Worm (Caenorhabditis elegans) whole organism, L3 larva: ENCODE results near the gene cyp-29A2.
A peak's percentile ranks its signal among the peaks of the same experiment; 100 is the strongest.

Experiments
- R02D3.7 ChIP-seq: fragments of 150-350 bp; optimal IDR thresholded peaks from 2 replicates; lab custom pipeline; 2014; ENCODE audit warnings: missing biosample characterization, missing genetic modification characterization
- ZK546.5 ChIP-seq: sonication (generic microtip); optimal IDR thresholded peaks from 2 replicates; lab custom pipeline; 2017; ENCODE audit warnings: missing biosample characterization, missing genetic modification characterization
- ama-1 ChIP-seq: fragments of 150-350 bp; optimal IDR thresholded peaks from 2 replicates; lab custom pipeline; 2018
- ceh-16 ChIP-seq: sonication (generic microtip); optimal IDR thresholded peaks from 2 replicates; lab custom pipeline; 2017; ENCODE audit warnings: missing biosample characterization, missing genetic modification characterization
- ceh-82 ChIP-seq: fragments of 150-350 bp; optimal IDR thresholded peaks from 2 replicates; lab custom pipeline; 2014; ENCODE audit warnings: missing biosample characterization, missing genetic modification characterization
- daf-12 ChIP-seq: fragments of 150-350 bp; optimal IDR thresholded peaks from 2 replicates; lab custom pipeline; 2014; ENCODE audit warnings: missing biosample characterization, missing genetic modification reagents, missing genetic modification characterization
- egl-27 ChIP-seq: sonication (generic microtip); optimal IDR thresholded peaks from 4 replicates; lab custom pipeline; 2017; ENCODE audit warnings: missing biosample characterization, missing genetic modification reagents, missing genetic modification characterization
- elt-1 ChIP-seq: fragments of 150-350 bp; optimal IDR thresholded peaks from 2 replicates; lab custom pipeline; 2014; ENCODE audit warnings: missing biosample characterization, missing genetic modification characterization
- elt-2 ChIP-seq: sonication (generic microtip); optimal IDR thresholded peaks from 2 replicates; lab custom pipeline; 2016; ENCODE audit warnings: missing genetic modification reagents, mild to moderate bottlenecking, missing genetic modification characterization, missing compliant biosample characterization
- eor-1 ChIP-seq, 2 experiments: fragments of 150-350 bp; optimal IDR thresholded peaks; 2 replicates each; lab custom pipeline; 2014 to 2018; ENCODE audit warnings: missing biosample characterization in 2 of 2, missing genetic modification characterization in 2 of 2
- fkh-10 ChIP-seq: sonication (generic microtip); optimal IDR thresholded peaks from 2 replicates; lab custom pipeline; 2017; ENCODE audit warnings: missing biosample characterization, missing genetic modification reagents, missing genetic modification characterization
- fkh-2 ChIP-seq: fragments of 150-350 bp; optimal IDR thresholded peaks from 2 replicates; lab custom pipeline; 2014; ENCODE audit warnings: missing biosample characterization, missing genetic modification reagents, missing genetic modification characterization
- hmg-11 ChIP-seq: sonication (generic microtip); optimal IDR thresholded peaks from 2 replicates; lab custom pipeline; 2016; ENCODE audit warnings: missing genetic modification characterization, missing compliant biosample characterization
- jun-1 ChIP-seq: fragments of 150-350 bp; optimal IDR thresholded peaks from 2 replicates; lab custom pipeline; 2014; ENCODE audit warnings: missing biosample characterization, missing genetic modification reagents, missing genetic modification characterization
- lin-39 ChIP-seq: fragments of 150-350 bp; optimal IDR thresholded peaks from 2 replicates; lab custom pipeline; 2018; ENCODE audit warnings: missing biosample characterization, missing genetic modification reagents, missing genetic modification characterization
- lsy-12 ChIP-seq: sonication (generic microtip); optimal IDR thresholded peaks from 2 replicates; lab custom pipeline; 2016; ENCODE audit warnings: mild to moderate bottlenecking, missing genetic modification characterization, missing compliant biosample characterization
- mml-1 ChIP-seq: fragments of 150-350 bp; sonication (generic microtip); optimal IDR thresholded peaks from 3 replicates; lab custom pipeline; 2014; ENCODE audit warnings: missing biosample characterization, missing genetic modification characterization
- nfya-1 ChIP-seq: sonication (generic microtip); optimal IDR thresholded peaks from 2 replicates; lab custom pipeline; 2017; ENCODE audit warnings: missing genetic modification characterization, mild to moderate bottlenecking, missing compliant biosample characterization, antibody characterized with exemption, moderate library complexity; ENCODE audit not compliant: insufficient read depth
- nhr-11 ChIP-seq: fragments of 150-350 bp; optimal IDR thresholded peaks from 2 replicates; lab custom pipeline; 2014; ENCODE audit warnings: missing biosample characterization, missing genetic modification characterization
- nhr-12 ChIP-seq: fragments of 150-350 bp; optimal IDR thresholded peaks from 2 replicates; lab custom pipeline; 2014; ENCODE audit warnings: missing biosample characterization, missing genetic modification characterization
- nhr-237 ChIP-seq: fragments of 150-350 bp; optimal IDR thresholded peaks from 2 replicates; lab custom pipeline; 2014; ENCODE audit warnings: missing biosample characterization, missing genetic modification characterization
- nhr-28 ChIP-seq: fragments of 150-350 bp; optimal IDR thresholded peaks from 2 replicates; lab custom pipeline; 2014; ENCODE audit warnings: missing biosample characterization, missing genetic modification characterization
- nhr-43 ChIP-seq: sonication (generic microtip); optimal IDR thresholded peaks from 2 replicates; lab custom pipeline; 2016; ENCODE audit warnings: mild to moderate bottlenecking, missing genetic modification characterization, missing compliant biosample characterization; ENCODE audit not compliant: poor library complexity, severe bottlenecking
- nhr-67 ChIP-seq: fragments of 150-350 bp; optimal IDR thresholded peaks from 2 replicates; lab custom pipeline; 2014; ENCODE audit warnings: missing biosample characterization, missing genetic modification characterization
- nhr-76 ChIP-seq: fragments of 150-350 bp; sonication (generic microtip); optimal IDR thresholded peaks from 5 replicates; lab custom pipeline; 2014; ENCODE audit warnings: missing biosample characterization, missing genetic modification characterization
- nhr-77 ChIP-seq: fragments of 150-350 bp; optimal IDR thresholded peaks from 2 replicates; lab custom pipeline; 2014; ENCODE audit warnings: missing biosample characterization, missing genetic modification characterization
- pha-4 ChIP-seq: fragments of 150-350 bp; optimal IDR thresholded peaks from 2 replicates; lab custom pipeline; 2014; ENCODE audit warnings: missing biosample characterization, missing genetic modification reagents, missing genetic modification characterization
- pqm-1 ChIP-seq: fragments of 150-350 bp; optimal IDR thresholded peaks from 2 replicates; lab custom pipeline; 2017; ENCODE audit warnings: missing biosample characterization, missing genetic modification characterization, inconsistent platforms
- snpc-4 ChIP-seq: fragments of 150-350 bp; optimal IDR thresholded peaks from 2 replicates; lab custom pipeline; 2014; ENCODE audit warnings: missing biosample characterization, missing genetic modification characterization
- tbx-2 ChIP-seq: sonication (generic microtip); optimal IDR thresholded peaks from 2 replicates; lab custom pipeline; 2016; ENCODE audit warnings: mild to moderate bottlenecking, missing genetic modification characterization, missing compliant biosample characterization
- zag-1 ChIP-seq: fragments of 150-350 bp; optimal IDR thresholded peaks from 2 replicates; lab custom pipeline; 2014; ENCODE audit warnings: missing biosample characterization, missing genetic modification characterization
- ztf-11 ChIP-seq: fragments of 150-350 bp; optimal IDR thresholded peaks from 2 replicates; lab custom pipeline; 2014; ENCODE audit warnings: missing biosample characterization, missing genetic modification characterization
- ztf-4 ChIP-seq: fragments of 150-350 bp; optimal IDR thresholded peaks from 2 replicates; lab custom pipeline; 2014; ENCODE audit warnings: missing biosample characterization, missing genetic modification characterization

The cyp-29A2 gene

ce11 chrV:11176693-11177304 lies 40.6 kb upstream of the cyp-29A2 start:
- TF ChIP-seq snpc-4 (tag; lab: Kevin White, UChicago) (peak; percentile 97), elt-2 (tag; lab: Kevin White, UChicago) (peak; percentile 76), nhr-43 (tag; lab: Kevin White, UChicago) (peak; percentile 61), nhr-77 (tag; lab: Kevin White, UChicago) (peak; percentile 38), pqm-1 (tag; lab: Kevin White, UChicago) (peak; percentile 65), ama-1 (lab: Kevin White, UChicago) (peak; percentile 47), R02D3.7 (peak; percentile 5), nfya-1 (tag; lab: Kevin White, UChicago) (peak; percentile 14)

- TF ChIP-seq snpc-4 (tag; lab: Kevin White, UChicago) (no peak), eor-1 (tag; optimal IDR thresholded peaks at IDR 0.05; lab: Kevin White, UChicago) (no peak), nhr-237 (no peak), fkh-10 (GFP tag; lab: Kevin White, UChicago) (no peak), ztf-11 (tag; lab: Kevin White, UChicago) (no peak), nhr-11 (tag; lab: Kevin White, UChicago) (no peak), nfya-1 (tag; lab: Kevin White, UChicago) (no peak), ceh-82 (no peak), egl-27 (no peak), ceh-16 (no peak), lsy-12 (tag; lab: Kevin White, UChicago) (no peak), ztf-4 (tag; lab: Kevin White, UChicago) (no peak), zag-1 (tag; lab: Kevin White, UChicago) (no peak), daf-12 (tag; lab: Kevin White, UChicago) (no peak), nhr-67 (tag; lab: Kevin White, UChicago) (no peak)
These were observed 39.8 kb upstream of the cyp-29A2 start, which contains the start of gene gpa-1 for ce11 chrV:11177577-11177976. TSS of gene gpa-1 (minus strand) at chrV:11177677.

- no peak for TF ChIP-seq fkh-2 (tag; lab: Kevin White, UChicago)
- TF ChIP-seq jun-1 (tag; lab: Kevin White, UChicago): no peak
- TF ChIP-seq pha-4 (tag; lab: Kevin White, UChicago): no peak
- TF ChIP-seq nhr-67 (tag; lab: Kevin White, UChicago): no peak
- no peak for TF ChIP-seq elt-1 (tag; lab: Kevin White, UChicago)
- TF ChIP-seq lin-39 (tag; lab: Kevin White, UChicago): no peak
- TF ChIP-seq ztf-4 (tag; lab: Kevin White, UChicago): no peak
- TF ChIP-seq hmg-11 (tag; lab: Kevin White, UChicago): no peak
- TF ChIP-seq lsy-12 (tag; lab: Kevin White, UChicago): no peak
- no peak for TF ChIP-seq ztf-11 (tag; lab: Kevin White, UChicago)
- TF ChIP-seq nhr-43 (tag; lab: Kevin White, UChicago): no peak
- TF ChIP-seq tbx-2: no peak
- TF ChIP-seq egl-27: no peak
These were observed 36.4 kb upstream of the cyp-29A2 start for ce11 chrV:11180951-11181350.

- TF ChIP-seq ZK546.5 (tag; lab: Kevin White, UChicago) (no peak), nhr-76 (tag; lab: Kevin White, UChicago) (no peak), nhr-77 (tag; lab: Kevin White, UChicago) (no peak), nhr-12 (tag; lab: Kevin White, UChicago) (no peak), mml-1 (tag; lab: Kevin White, UChicago) (no peak), nhr-11 (tag; lab: Kevin White, UChicago) (no peak), ztf-11 (tag; lab: Kevin White, UChicago) (no peak), nhr-43 (tag; lab: Kevin White, UChicago) (no peak), R02D3.7 (no peak), egl-27 (no peak), pqm-1 (tag; lab: Kevin White, UChicago) (no peak), elt-1 (tag; lab: Kevin White, UChicago) (no peak), nhr-28 (tag; lab: Kevin White, UChicago) (no peak), nhr-67 (tag; lab: Kevin White, UChicago) (no peak), lin-39 (tag; lab: Kevin White, UChicago) (no peak)
These were observed 34.5 kb upstream of the cyp-29A2 start, which contains the start of gene cnc-10 for ce11 chrV:11182925-11183324. TSS of gene cnc-10 (plus strand) at chrV:11183225.
